Worm (Caenorhabditis elegans) whole organism, young adult: ENCODE results near the gene C54E4.12.

Experiments
- B0261.1 ChIP-seq: sonication (generic microtip); optimal IDR thresholded peaks from 2 replicates; lab custom pipeline; 2016; ENCODE audit warnings: mild to moderate bottlenecking, missing genetic modification characterization, moderate library complexity, missing compliant biosample characterization
- F10E7.11 ChIP-seq: sonication (generic microtip); optimal IDR thresholded peaks from 2 replicates; lab custom pipeline; 2017; ENCODE audit warnings: mild to moderate bottlenecking, missing genetic modification characterization, moderate library complexity, missing compliant biosample characterization
- F37B4.10 ChIP-seq: fragments of 200-800 bp; sonication (Bioruptor generic); IDR thresholded peaks from 2 replicates; pipeline ENCODE4 v1.3.6; 2022; ENCODE audit warnings: missing genetic modification characterization, missing compliant biosample characterization
- F49E8.2 ChIP-seq: sonication (generic microtip); optimal IDR thresholded peaks from 3 replicates; lab custom pipeline; 2017; ENCODE audit warnings: missing genetic modification characterization, mild to moderate bottlenecking, missing compliant biosample characterization, antibody characterized with exemption, moderate library complexity; ENCODE audit not compliant: insufficient read depth
- F55B11.4 ChIP-seq: sonication (generic microtip); optimal IDR thresholded peaks from 2 replicates; lab custom pipeline; 2016; ENCODE audit warnings: missing compliant biosample characterization, missing genetic modification characterization, borderline replicate concordance; ENCODE audit not compliant: insufficient read depth
- K12H6.12 ChIP-seq: fragments of 200-800 bp; sonication (Bioruptor generic); optimal IDR thresholded peaks from 2 replicates; lab custom pipeline; 2018; ENCODE audit warnings: mild to moderate bottlenecking, missing genetic modification characterization, missing compliant biosample characterization
- T26A5.8 ChIP-seq: sonication (generic microtip); optimal IDR thresholded peaks from 2 replicates; lab custom pipeline; 2016; ENCODE audit warnings: missing genetic modification characterization, missing compliant biosample characterization
- Y79H2A.3 ChIP-seq: fragments of 200-800 bp; sonication (Bioruptor generic); conservative IDR thresholded peaks from 2 replicates; pipeline ENCODE4 v1.3.6; 2022; ENCODE audit warnings: missing genetic modification reagents, missing genetic modification characterization, missing compliant biosample characterization
- atf-7 ChIP-seq: sonication (generic microtip); optimal IDR thresholded peaks from 2 replicates; lab custom pipeline; 2017; ENCODE audit warnings: mild to moderate bottlenecking, missing genetic modification characterization, missing compliant biosample characterization
- athp-1 ChIP-seq: sonication (generic microtip); optimal IDR thresholded peaks from 2 replicates; lab custom pipeline; 2017; ENCODE audit warnings: mild to moderate bottlenecking, missing genetic modification characterization, missing compliant biosample characterization
- attf-3 ChIP-seq: fragments of 200-800 bp; sonication (Bioruptor generic); conservative IDR thresholded peaks from 2 replicates; pipeline ENCODE4 v1.3.6; 2022; ENCODE audit warnings: missing genetic modification reagents, missing genetic modification characterization, missing compliant biosample characterization
- ccch-3 ChIP-seq: fragments of 200-800 bp; sonication (Bioruptor generic); optimal IDR thresholded peaks from 2 replicates; lab custom pipeline; 2018; ENCODE audit warnings: mild to moderate bottlenecking, missing genetic modification characterization, missing compliant biosample characterization
- ceh-79 ChIP-seq: sonication (generic microtip); optimal IDR thresholded peaks from 2 replicates; lab custom pipeline; 2017; ENCODE audit warnings: mild to moderate bottlenecking, missing genetic modification characterization, missing compliant biosample characterization
- ceh-91 ChIP-seq: fragments of 200-800 bp; sonication (Bioruptor generic); IDR thresholded peaks from 2 replicates; pipeline ENCODE4 v1.3.6; 2022; ENCODE audit warnings: missing genetic modification reagents, missing genetic modification characterization, missing compliant biosample characterization
- dpl-1 ChIP-seq: fragments of 150-350 bp; optimal IDR thresholded peaks from 2 replicates; lab custom pipeline; 2014; ENCODE audit warnings: missing biosample characterization, missing genetic modification reagents, missing genetic modification characterization
- gei-17 ChIP-seq: fragments of 200-800 bp; sonication (Bioruptor generic); optimal IDR thresholded peaks from 2 replicates; lab custom pipeline; 2018; ENCODE audit warnings: mild to moderate bottlenecking, missing genetic modification characterization, missing compliant biosample characterization
- hlh-12 ChIP-seq: sonication (generic microtip); optimal IDR thresholded peaks from 2 replicates; lab custom pipeline; 2016; ENCODE audit warnings: missing genetic modification characterization, missing compliant biosample characterization
- hmg-20 ChIP-seq: fragments of 200-800 bp; sonication (Bioruptor generic); IDR thresholded peaks from 2 replicates; pipeline ENCODE4 v1.3.6; 2022; ENCODE audit warnings: missing genetic modification reagents, missing genetic modification characterization, missing compliant biosample characterization
- hrde-1 ChIP-seq: sonication (generic microtip); optimal IDR thresholded peaks from 2 replicates; lab custom pipeline; 2016; ENCODE audit warnings: missing genetic modification characterization, mild to moderate bottlenecking, missing compliant biosample characterization, moderate library complexity, missing genotype, missing genetic modification reagents, borderline replicate concordance
- hsf-1 ChIP-seq: fragments of 200-800 bp; sonication (Bioruptor generic); IDR thresholded peaks from 2 replicates; pipeline ENCODE4 v1.3.6; 2022; ENCODE audit warnings: missing genetic modification reagents, missing genetic modification characterization, missing compliant biosample characterization
- let-526 ChIP-seq: fragments of 200-800 bp; sonication (Bioruptor generic); IDR thresholded peaks from 2 replicates; pipeline ENCODE4 v1.3.6; 2022; ENCODE audit warnings: missing genetic modification reagents, missing genetic modification characterization, missing compliant biosample characterization
- lin-54 ChIP-seq: fragments of 200-800 bp; sonication (Bioruptor generic); optimal IDR thresholded peaks from 2 replicates; lab custom pipeline; 2018; ENCODE audit warnings: mild to moderate bottlenecking, missing genetic modification characterization, missing compliant biosample characterization
- lir-1 ChIP-seq: fragments of 200-800 bp; sonication (Bioruptor generic); conservative IDR thresholded peaks from 2 replicates; pipeline ENCODE4 v1.3.6; 2022; ENCODE audit warnings: missing genetic modification reagents, missing genetic modification characterization, missing compliant biosample characterization
- madf-6 ChIP-seq: fragments of 200-800 bp; sonication (Bioruptor generic); IDR thresholded peaks from 2 replicates; pipeline ENCODE4 v1.3.6; 2022; ENCODE audit warnings: missing genetic modification reagents, missing genetic modification characterization, missing compliant biosample characterization
- mes-4 ChIP-seq: sonication (generic microtip); optimal IDR thresholded peaks from 2 replicates; lab custom pipeline; 2016; ENCODE audit warnings: missing genotype, missing genetic modification characterization, missing compliant biosample characterization
- mxl-1 ChIP-seq: sonication (generic microtip); optimal IDR thresholded peaks from 2 replicates; lab custom pipeline; 2016; ENCODE audit warnings: missing genetic modification characterization, missing compliant biosample characterization
- nhr-27 ChIP-seq: fragments of 200-800 bp; sonication (Bioruptor generic); optimal IDR thresholded peaks from 2 replicates; lab custom pipeline; 2018; ENCODE audit warnings: mild to moderate bottlenecking, missing genetic modification characterization, moderate library complexity, missing compliant biosample characterization
- nhr-90 ChIP-seq: sonication (generic microtip); optimal IDR thresholded peaks from 2 replicates; lab custom pipeline; 2016; ENCODE audit warnings: missing genotype, mild to moderate bottlenecking, missing genetic modification characterization, missing compliant biosample characterization
- rcor-1 ChIP-seq: fragments of 200-800 bp; sonication (Bioruptor generic); IDR thresholded peaks from 2 replicates; pipeline ENCODE4 v1.3.6; 2022; ENCODE audit warnings: missing genetic modification reagents, missing genetic modification characterization, missing compliant biosample characterization
- unc-62 ChIP-seq: fragments of 150-350 bp; optimal IDR thresholded peaks from 2 replicates; lab custom pipeline; 2014; ENCODE audit warnings: missing biosample characterization, missing genetic modification reagents, missing genetic modification characterization
- xnd-1 ChIP-seq: sonication (generic microtip); optimal IDR thresholded peaks from 2 replicates; lab custom pipeline; 2016; ENCODE audit warnings: missing genotype, missing genetic modification reagents, missing genetic modification characterization, missing compliant biosample characterization
- zfh-2 ChIP-seq: fragments of 200-800 bp; sonication (Bioruptor generic); conservative IDR thresholded peaks from 2 replicates; pipeline ENCODE4 v1.3.6; 2022; ENCODE audit warnings: missing genetic modification reagents, missing genetic modification characterization, missing compliant biosample characterization
- zim-3 ChIP-seq: sonication (generic microtip); optimal IDR thresholded peaks from 2 replicates; lab custom pipeline; 2017; ENCODE audit warnings: mild to moderate bottlenecking, missing genetic modification characterization, moderate library complexity, missing compliant biosample characterization
- ztf-22 ChIP-seq: fragments of 200-800 bp; sonication (Bioruptor generic); optimal IDR thresholded peaks from 2 replicates; lab custom pipeline; 2018; ENCODE audit warnings: mild to moderate bottlenecking, missing genetic modification characterization, moderate library complexity, missing compliant biosample characterization

C54E4.12 gene

DNA sequence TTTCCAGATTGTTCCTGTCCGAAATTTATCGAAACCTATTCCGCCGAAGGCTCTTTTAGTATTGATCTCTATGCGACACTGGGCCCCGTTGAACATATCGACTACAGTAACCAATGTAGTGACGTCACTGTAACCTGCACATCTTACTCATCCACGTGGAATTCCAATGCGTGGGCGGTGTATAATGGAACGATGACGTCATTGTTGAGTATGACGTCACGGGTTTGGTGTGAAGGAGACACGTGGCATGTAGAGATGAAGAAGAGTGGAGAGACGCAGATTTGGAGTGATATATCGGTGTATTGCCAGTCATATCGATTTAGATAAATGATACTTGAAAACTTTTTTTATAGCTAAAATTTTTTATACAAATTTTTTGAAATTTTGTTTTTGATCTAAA, 29.9 kb upstream of the C54E4.12 start:
- TF ChIP-seq mxl-1 (tag; lab: Kevin White, UChicago): no peak
- no peak for TF ChIP-seq madf-6 (GFP tag; lab: Robert Waterston, UW)
- no peak for TF ChIP-seq hrde-1 (tag; lab: Kevin White, UChicago)
- TF ChIP-seq K12H6.12 (tag; lab: Kevin White, UChicago): no peak
- TF ChIP-seq F55B11.4: no peak
- no peak for TF ChIP-seq ceh-79 (tag; lab: Kevin White, UChicago)
- TF ChIP-seq hsf-1 (GFP tag; lab: Robert Waterston, UW): no peak
- TF ChIP-seq mes-4 (tag; lab: Kevin White, UChicago): no peak
- TF ChIP-seq dpl-1 (GFP tag; lab: Kevin White, UChicago): no peak

DNA sequence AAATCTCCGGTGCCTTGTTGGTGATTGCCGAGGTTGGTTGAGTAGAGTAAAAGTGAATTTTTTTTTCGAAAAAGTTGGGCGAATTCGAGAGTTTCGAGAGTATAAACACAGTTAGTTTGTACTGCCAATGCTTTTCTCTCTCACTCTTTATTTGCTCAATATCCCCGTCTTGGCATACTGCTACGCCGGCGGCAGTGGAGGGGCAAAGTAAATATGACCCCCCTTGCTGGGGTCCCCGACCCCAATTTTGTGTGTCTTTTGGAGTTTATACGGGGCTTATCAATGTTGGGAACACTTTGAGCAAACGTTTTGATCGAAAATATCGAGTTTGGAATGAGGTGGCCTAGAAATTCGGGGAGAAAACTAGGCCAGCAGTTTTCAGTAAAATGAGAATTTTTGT, 28.1 kb upstream of the C54E4.12 start, which contains the start of gene C54E4.4:
Gene C54E4.4, minus strand, starts transcription at position 101 of the 400 bp plus-strand sequence.
- TF ChIP-seq B0261.1 (tag; lab: Kevin White, UChicago) (no peak), T26A5.8 (tag; lab: Kevin White, UChicago) (no peak), xnd-1 (no peak), ztf-22 (GFP tag; lab: Kevin White, UChicago) (no peak), lin-54 (no peak), nhr-27 (no peak), F37B4.10 (GFP tag; lab: Robert Waterston, UW) (no peak), F10E7.11 (no peak)

DNA sequence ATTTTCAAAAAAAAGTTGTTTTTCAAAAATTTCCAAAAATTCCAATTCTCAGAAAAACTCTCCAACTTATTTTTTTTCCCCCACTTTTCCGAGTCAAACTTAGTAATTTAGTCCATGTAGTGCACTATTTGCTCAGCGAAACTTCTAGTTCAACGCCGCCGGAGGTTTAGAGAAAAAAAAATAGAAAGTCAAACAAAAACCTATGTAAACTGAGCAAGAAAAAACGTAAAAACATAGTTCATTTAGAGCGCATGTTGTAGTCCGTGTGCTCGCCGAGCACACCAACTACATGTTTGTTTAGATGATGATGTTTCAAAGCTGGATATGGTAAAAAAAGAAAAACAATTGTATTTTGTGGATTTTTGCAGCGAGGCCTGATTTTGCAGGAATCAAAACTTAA, 21.8 kb upstream of the C54E4.12 start:
- TF ChIP-seq atf-7 (no peak), ceh-91 (GFP tag; lab: Robert Waterston, UW) (no peak), F10E7.11 (no peak), hmg-20 (GFP tag; lab: Robert Waterston, UW) (no peak), rcor-1 (GFP tag; lab: Robert Waterston, UW) (no peak), athp-1 (tag; lab: Kevin White, UChicago) (no peak), hsf-1 (GFP tag; lab: Robert Waterston, UW) (no peak), lir-1 (GFP tag; lab: Robert Waterston, UW) (no peak), attf-3 (GFP tag; lab: Robert Waterston, UW) (no peak), hlh-12 (no peak), zim-3 (tag; lab: Kevin White, UChicago) (no peak), nhr-90 (tag; lab: Kevin White, UChicago) (no peak), gei-17 (GFP tag; lab: Kevin White, UChicago) (no peak), let-526 (GFP tag; lab: Robert Waterston, UW) (no peak), K12H6.12 (tag; lab: Kevin White, UChicago) (no peak), zfh-2 (no peak), F49E8.2 (tag; lab: Kevin White, UChicago) (no peak)
- TF ChIP-seq, all 124 proteins: peak for 0

DNA sequence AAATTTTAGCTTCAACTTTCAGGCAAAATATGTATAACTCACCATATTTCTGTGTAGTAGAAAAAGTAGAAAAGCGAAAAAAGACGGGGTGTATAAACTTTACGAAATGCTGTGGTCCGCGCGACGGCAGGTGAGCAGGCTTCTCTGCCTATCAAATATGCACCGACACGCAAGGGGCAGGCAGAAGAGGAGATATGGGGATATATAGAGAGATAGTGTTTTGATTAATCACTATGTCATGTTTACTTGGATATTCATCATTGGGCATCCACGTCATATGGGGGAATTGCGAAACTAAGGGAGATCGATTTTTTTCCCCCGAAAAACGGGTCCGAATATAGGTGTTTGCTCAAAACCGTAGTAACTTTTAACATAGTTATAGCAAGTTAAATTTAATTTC, 18.6 kb upstream of the C54E4.12 start, which contains the start of gene gcy-37:
Gene gcy-37, minus strand, starts transcription at position 101 of the 400 bp plus-strand sequence.
- TF ChIP-seq gei-17 (GFP tag; lab: Kevin White, UChicago) (no peak), unc-62 (GFP tag; lab: Kevin White, UChicago) (no peak), ztf-22 (GFP tag; lab: Kevin White, UChicago) (no peak), Y79H2A.3 (GFP tag; lab: Robert Waterston, UW) (no peak), ccch-3 (no peak), hmg-20 (GFP tag; lab: Robert Waterston, UW) (no peak)
